Fruit fly (Drosophila melanogaster): ENCODE results near the gene EloA.

The EloA gene

dm6 chr3R:23223151-23223810 lies 28.1 kb upstream of the EloA start (continued):
- no peak for TF ChIP-seq CG14965 (GFP tag; optimal IDR thresholded peaks at IDR 0.05; ENCODE audit: borderline replicate concordance)
- TF ChIP-seq otp (GFP tag; IDR thresholded peaks at IDR 0.05): no peak
- no peak for TF ChIP-seq lmd (GFP tag; IDR thresholded peaks at IDR 0.05)
- no peak for TF ChIP-seq E2f2 (GFP tag; IDR thresholded peaks at IDR 0.05)
- no peak for TF ChIP-seq CrebB (tag; optimal IDR thresholded peaks at IDR 0.05)
- TF ChIP-seq nerfin-2 (GFP tag; IDR thresholded peaks at IDR 0.05; ENCODE audit: partially characterized antibody): no peak
- no peak for TF ChIP-seq CG10267 (tag; optimal IDR thresholded peaks at IDR 0.05)
- TF ChIP-seq Pdp1 (GFP tag; optimal IDR thresholded peaks at IDR 0.05): peak in 1 of 2 experiments; percentile 14
- TF ChIP-seq chn (GFP tag; optimal IDR thresholded peaks at IDR 0.05): no peak
- no peak for TF ChIP-seq sob (GFP tag; IDR thresholded peaks at IDR 0.05)
- TF ChIP-seq chinmo (GFP tag; IDR thresholded peaks at IDR 0.05; ENCODE audit: partially characterized antibody): no peak
- no peak for TF ChIP-seq Dip3 (GFP tag; optimal IDR thresholded peaks at IDR 0.05)
- peak; percentile 12; the same call in 1 of the 4 replicates for TF ChIP-seq Gug (GFP tag; IDR thresholded peaks at IDR 0.05)
- no peak for TF ChIP-seq Atf-2 (GFP tag; optimal IDR thresholded peaks at IDR 0.05)
- no peak for TF ChIP-seq CG16863 (GFP tag; optimal IDR thresholded peaks at IDR 0.05)
- TF ChIP-seq dm (GFP tag; optimal IDR thresholded peaks at IDR 0.05): no peak
- TF ChIP-seq bcd (GFP tag; optimal IDR thresholded peaks at IDR 0.05): no peak
- TF ChIP-seq CG1233 (GFP tag; optimal IDR thresholded peaks at IDR 0.05): peak; percentile 19
- peak; percentile 16 for TF ChIP-seq Asciz (GFP tag; optimal IDR thresholded peaks at IDR 0.05)
- no peak for TF ChIP-seq Adf1 (GFP tag; IDR thresholded peaks at IDR 0.05)
- TF ChIP-seq oc (tag; optimal IDR thresholded peaks at IDR 0.05): no peak
- no peak for TF ChIP-seq Mes4 (GFP tag; optimal IDR thresholded peaks at IDR 0.05)
- no peak for TF ChIP-seq cas (GFP tag; IDR thresholded peaks at IDR 0.05)
- no peak for TF ChIP-seq dpn (GFP tag; optimal IDR thresholded peaks at IDR 0.05)
- no peak for TF ChIP-seq Lim3 (GFP tag; IDR thresholded peaks at IDR 0.05)
- TF ChIP-seq CG3726 (GFP tag; IDR thresholded peaks at IDR 0.05): no peak
- 0 out of 2 replicates have a peak, but pooled peaks have one; percentile 31 for TF ChIP-seq CG32532 (GFP tag; IDR thresholded peaks at IDR 0.05)
- TF ChIP-seq CG8388 (GFP tag; optimal IDR thresholded peaks at IDR 0.05): no peak
- TF ChIP-seq trh (GFP tag; optimal IDR thresholded peaks at IDR 0.05): no peak
- peak; percentile 37 for TF ChIP-seq lab (GFP tag; optimal IDR thresholded peaks at IDR 0.05)
- no peak for TF ChIP-seq pho (GFP tag; optimal IDR thresholded peaks at IDR 0.05)
- TF ChIP-seq abd-A (tag; optimal IDR thresholded peaks at IDR 0.05): no peak
- TF ChIP-seq CG17568 (GFP tag; optimal IDR thresholded peaks at IDR 0.05): no peak
- no peak for TF ChIP-seq insv (GFP tag; optimal IDR thresholded peaks at IDR 0.05)
- TF ChIP-seq run (tag; optimal IDR thresholded peaks at IDR 0.05): no peak
- TF ChIP-seq sd (tag; optimal IDR thresholded peaks at IDR 0.05): peak; percentile 76
- TF ChIP-seq MBD-R2 (GFP tag; IDR thresholded peaks at IDR 0.05): no peak
- peak; percentile 43 for TF ChIP-seq HHEX (GFP tag; optimal IDR thresholded peaks at IDR 0.05)
- no peak for TF ChIP-seq gcm2 (GFP tag; optimal IDR thresholded peaks at IDR 0.05)
- no peak for TF ChIP-seq Stat92E (GFP tag; optimal IDR thresholded peaks at IDR 0.05)
- TF ChIP-seq CG2120 (GFP tag; optimal IDR thresholded peaks at IDR 0.05): peak; percentile 44
- no peak for TF ChIP-seq CG3163 (GFP tag; optimal IDR thresholded peaks at IDR 0.05)
- no peak for TF ChIP-seq Doc3 (GFP tag; IDR thresholded peaks at IDR 0.05; ENCODE audit: partially characterized antibody)
- no peak for TF ChIP-seq E2f1 (GFP tag; IDR thresholded peaks at IDR 0.05)
- no peak for TF ChIP-seq usp (GFP tag; optimal IDR thresholded peaks at IDR 0.05)
- TF ChIP-seq crp (GFP tag; optimal IDR thresholded peaks at IDR 0.05): no peak
- no peak for TF ChIP-seq CG18262 (tag; optimal IDR thresholded peaks at IDR 0.05)
- TF ChIP-seq dan (GFP tag; IDR thresholded peaks at IDR 0.05): no peak
- TF ChIP-seq CG6175 (GFP tag; IDR thresholded peaks at IDR 0.05): no peak
- TF ChIP-seq pita (GFP tag; optimal IDR thresholded peaks at IDR 0.05): no peak
